Worm (Caenorhabditis elegans) whole organism, mixed stage, embryonic: Measurements from ENCODE around the gene F53B7.7.

Source experiments
- lsy-2 ChIP-seq: fragments of 150-350 bp; optimal IDR thresholded peaks from 2 replicates; lab custom pipeline; 2014; ENCODE audit warnings: missing biosample characterization, missing genetic modification characterization
- mep-1 ChIP-seq: fragments of 150-350 bp; optimal IDR thresholded peaks from 2 replicates; lab custom pipeline; 2017; ENCODE audit warnings: missing biosample characterization, missing genetic modification reagents, missing genetic modification characterization, inconsistent platforms
- nhr-76 ChIP-seq: sonication (generic microtip); optimal IDR thresholded peaks from 2 replicates; lab custom pipeline; 2017; ENCODE audit warnings: missing biosample characterization, missing genetic modification characterization
- unc-62 ChIP-seq: fragments of 150-350 bp; optimal IDR thresholded peaks from 2 replicates; lab custom pipeline; 2014; ENCODE audit warnings: missing biosample characterization, missing genetic modification reagents, missing genetic modification characterization

DNA sequence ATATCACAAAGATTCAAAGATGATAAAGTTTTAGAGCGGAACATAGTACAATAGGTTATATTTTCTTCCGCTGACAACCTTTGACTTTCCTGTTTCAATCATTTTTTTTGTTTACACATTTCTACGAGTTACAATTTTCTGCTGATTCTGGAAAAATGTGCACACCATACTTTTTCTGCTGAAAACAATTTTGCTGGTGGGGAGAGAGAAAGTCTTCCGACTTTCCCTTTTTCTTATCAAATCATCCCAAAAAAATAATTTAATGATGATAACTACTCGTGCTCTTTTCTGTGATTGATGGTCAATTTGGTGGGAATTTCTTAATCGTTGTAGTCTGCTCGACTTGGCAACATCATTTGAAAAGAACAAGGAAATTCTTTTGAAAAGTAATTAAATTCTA, 8.8 kb downstream of the F53B7.7 start:
- TF ChIP-seq nhr-76 (tag; lab: Kevin White, UChicago) (no peak), lsy-2 (tag; lab: Kevin White, UChicago) (no peak), mep-1 (tag; lab: Kevin White, UChicago) (no peak), unc-62 (no peak)
